Worm (Caenorhabditis elegans) whole organism, early embryonic: Measurements from ENCODE around the gene Y53C12A.10.

Experiments
- F13C5.2 ChIP-seq: sonication (generic microtip); optimal IDR thresholded peaks from 2 replicates; lab custom pipeline; 2017; ENCODE audit warnings: mild to moderate bottlenecking, missing genetic modification characterization, inconsistent platforms, missing compliant biosample characterization
- ceh-13 ChIP-seq: fragments of 200-800 bp; sonication (Bioruptor generic); optimal IDR thresholded peaks from 2 replicates; lab custom pipeline; 2018; ENCODE audit warnings: mild to moderate bottlenecking, missing genetic modification characterization, missing compliant biosample characterization
- hmg-4 ChIP-seq: fragments of 200-800 bp; sonication (Bioruptor generic); optimal IDR thresholded peaks from 2 replicates; lab custom pipeline; 2018; ENCODE audit warnings: mild to moderate bottlenecking, missing genetic modification characterization, missing compliant biosample characterization

DNA sequence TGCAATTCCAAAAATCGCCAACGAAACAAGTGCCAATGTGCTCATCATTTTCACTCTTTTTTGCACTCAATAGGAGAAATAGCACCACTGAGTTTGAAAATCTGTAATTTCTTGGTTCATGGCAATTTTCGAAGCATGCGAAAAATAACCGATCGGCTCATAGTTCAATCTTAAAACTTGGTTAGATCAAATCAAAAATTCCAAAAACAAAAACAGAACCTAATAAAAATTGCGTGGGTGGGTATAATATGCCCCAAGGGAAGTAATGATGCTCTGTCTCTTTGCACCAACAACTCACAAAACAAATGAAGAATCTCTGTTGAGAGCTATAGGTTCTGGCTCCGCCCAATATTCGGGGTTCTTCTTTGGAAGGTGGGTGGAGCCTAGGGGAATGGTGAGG lies 12.8 kb downstream of the Y53C12A.10 start, which contains the start of gene nlp-11:
- TF ChIP-seq ceh-13 (GFP tag; lab: Kevin White, UChicago) (no peak), hmg-4 (GFP tag; lab: Kevin White, UChicago) (no peak), F13C5.2 (tag; lab: Kevin White, UChicago) (no peak)
